Fruit fly (Drosophila melanogaster) whole organism, wandering third instar larva: ENCODE measurements around the gene omd.

Experiments
- Abd-B ChIP-seq: fragments of >200 bp; optimal IDR thresholded peaks from 2 replicates; lab custom pipeline; 2017; ENCODE audit warnings: missing biosample characterization, missing genetic modification characterization
- CrebA ChIP-seq: fragments of 200-800 bp; sonication (Bioruptor generic); optimal IDR thresholded peaks from 2 replicates; lab custom pipeline; 2016; ENCODE audit warnings: missing biosample characterization, mild to moderate bottlenecking, missing genetic modification characterization, borderline replicate concordance
- Dfd ChIP-seq: fragments of >200 bp; optimal IDR thresholded peaks from 2 replicates; lab custom pipeline; 2017; ENCODE audit warnings: missing biosample characterization, missing genetic modification characterization
- Dif ChIP-seq: fragments of 200-275, 200-300 bp; sonication (Bioruptor generic); optimal IDR thresholded peaks from 2 replicates; lab custom pipeline; 2018; ENCODE audit warnings: missing biosample characterization, missing genetic modification characterization; ENCODE audit not compliant: partially characterized antibody
- HLH106 ChIP-seq: fragments of 200-800 bp; optimal IDR thresholded peaks from 3 replicates; lab custom pipeline; 2019; ENCODE audit warnings: missing biosample characterization, mild to moderate bottlenecking, missing genetic modification characterization, moderate library complexity
- Hnf4 ChIP-seq: fragments of 200-800 bp; sonication (Bioruptor generic); optimal IDR thresholded peaks from 2 replicates; lab custom pipeline; 2016; ENCODE audit warnings: missing biosample characterization, mild to moderate bottlenecking, missing genetic modification characterization
- Hr78 ChIP-seq: fragments of >200 bp; optimal IDR thresholded peaks from 2 replicates; lab custom pipeline; 2017; ENCODE audit warnings: missing biosample characterization, missing genetic modification characterization
- Hr83 ChIP-seq: fragments of 200-300 bp; sonication (Bioruptor generic); optimal IDR thresholded peaks from 2 replicates; lab custom pipeline; 2016; ENCODE audit warnings: missing biosample characterization, mild to moderate bottlenecking, missing genetic modification characterization, moderate library complexity; ENCODE audit not compliant: poor library complexity, severe bottlenecking
- Jra ChIP-seq: sonication (Bioruptor generic); optimal IDR thresholded peaks from 2 replicates; lab custom pipeline; 2016; ENCODE audit warnings: missing biosample characterization, missing genetic modification characterization
- Mio ChIP-seq: sonication (Bioruptor generic); optimal IDR thresholded peaks from 2 replicates; lab custom pipeline; 2016; ENCODE audit warnings: missing biosample characterization, missing genetic modification characterization
- N ChIP-seq: fragments of >200 bp; optimal IDR thresholded peaks from 2 replicates; lab custom pipeline; 2018; ENCODE audit warnings: missing biosample characterization, missing external identifiers, missing genetic modification characterization
- OdsH ChIP-seq: fragments of 200-800 bp; sonication (Bioruptor generic); optimal IDR thresholded peaks from 2 replicates; lab custom pipeline; 2016; ENCODE audit warnings: missing biosample characterization, mild to moderate bottlenecking, missing genetic modification characterization
- Rel ChIP-seq, 2 experiments: fragments of 200-800 bp; sonication (Bioruptor generic) in 1 of 2; optimal IDR thresholded peaks; 2 replicates in 1 of 2; 3 replicates in 1 of 2; lab custom pipeline; 2016 to 2019; ENCODE audit warnings: mild to moderate bottlenecking in 2 of 2, missing biosample characterization in 2 of 2, missing genetic modification characterization in 2 of 2, moderate library complexity in 1 of 2
- Vsx2 ChIP-seq: fragments of 200-300, 225-300 bp; sonication (Bioruptor generic); optimal IDR thresholded peaks from 2 replicates; lab custom pipeline; 2018; ENCODE audit warnings: missing biosample characterization, missing genetic modification characterization; ENCODE audit not compliant: partially characterized antibody
- br ChIP-seq: fragments of 200-800 bp; sonication (Bioruptor generic); optimal IDR thresholded peaks from 2 replicates; lab custom pipeline; 2016; ENCODE audit warnings: missing biosample characterization, missing genetic modification characterization
- brk ChIP-seq: fragments of 200-800 bp; sonication (Bioruptor generic); optimal IDR thresholded peaks from 2 replicates; lab custom pipeline; 2016; ENCODE audit warnings: missing biosample characterization, mild to moderate bottlenecking, missing genetic modification characterization
- dl ChIP-seq, 2 experiments: fragments of 175-275, 200-275 bp in 1 of 2; fragments of 200-275 bp in 1 of 2; sonication (Bioruptor generic); optimal IDR thresholded peaks; lab custom pipeline; 2018; ENCODE audit warnings: mild to moderate bottlenecking in 2 of 2, missing biosample characterization in 2 of 2, missing genetic modification characterization in 2 of 2, moderate library complexity in 2 of 2; ENCODE audit not compliant: partially characterized antibody in 2 of 2, insufficient read depth in 1 of 2
- dmrt93B ChIP-seq: fragments of 200-800 bp; sonication (Bioruptor generic); optimal IDR thresholded peaks from 2 replicates; lab custom pipeline; 2018; ENCODE audit warnings: missing biosample characterization, mild to moderate bottlenecking, missing genetic modification characterization
- dsf ChIP-seq: sonication (Bioruptor generic); optimal IDR thresholded peaks from 2 replicates; lab custom pipeline; 2016; ENCODE audit warnings: missing biosample characterization, missing genetic modification characterization, borderline replicate concordance
- ey ChIP-seq: fragments of 200-800 bp; sonication (Bioruptor generic); optimal IDR thresholded peaks from 2 replicates; lab custom pipeline; 2016; ENCODE audit warnings: missing biosample characterization, missing genetic modification characterization
- foxo ChIP-seq, 2 experiments: fragments of 200-800 bp; sonication (Bioruptor generic); optimal IDR thresholded peaks; 2 replicates in 1 of 2; 3 replicates in 1 of 2; lab custom pipeline; 2016 to 2017; ENCODE audit warnings: missing biosample characterization in 2 of 2, missing genetic modification characterization in 2 of 2
- fru ChIP-seq: fragments of 200-800 bp; sonication (Bioruptor generic); optimal IDR thresholded peaks from 3 replicates; lab custom pipeline; 2016; ENCODE audit warnings: missing biosample characterization, mild to moderate bottlenecking, missing genetic modification characterization
- h ChIP-seq: fragments of 200-800 bp; sonication (Bioruptor generic); optimal IDR thresholded peaks from 3 replicates; lab custom pipeline; 2016; ENCODE audit warnings: missing biosample characterization, mild to moderate bottlenecking, missing genetic modification characterization
- jim ChIP-seq: fragments of 175-275, 200-325 bp; sonication (Bioruptor generic); optimal IDR thresholded peaks from 2 replicates; lab custom pipeline; 2016; ENCODE audit warnings: missing biosample characterization, mild to moderate bottlenecking, missing genetic modification characterization
- lola ChIP-seq: fragments of >200 bp; optimal IDR thresholded peaks from 2 replicates; lab custom pipeline; 2017; ENCODE audit warnings: missing biosample characterization, missing genetic modification characterization
- pan ChIP-seq: fragments of >200 bp; optimal IDR thresholded peaks from 2 replicates; lab custom pipeline; 2017
- psq ChIP-seq: fragments of 200-800 bp; sonication (Bioruptor generic); optimal IDR thresholded peaks from 3 replicates; lab custom pipeline; 2017; ENCODE audit warnings: missing biosample characterization, mild to moderate bottlenecking, missing genetic modification characterization, moderate library complexity
- rgr ChIP-seq: fragments of 200-800 bp; sonication (Bioruptor generic); optimal IDR thresholded peaks from 3 replicates; lab custom pipeline; 2016; ENCODE audit warnings: missing biosample characterization, mild to moderate bottlenecking, missing genetic modification characterization
- sage ChIP-seq: fragments of 200-800 bp; sonication (Bioruptor generic); optimal IDR thresholded peaks from 2 replicates; lab custom pipeline; 2016; ENCODE audit warnings: missing biosample characterization, mild to moderate bottlenecking, missing genetic modification characterization
- sv ChIP-seq: fragments of 200-800 bp; sonication (Bioruptor generic); optimal IDR thresholded peaks from 3 replicates; lab custom pipeline; 2016; ENCODE audit warnings: missing biosample characterization, missing genetic modification characterization
- tai ChIP-seq: sonication (Bioruptor generic); optimal IDR thresholded peaks from 2 replicates; lab custom pipeline; 2016; ENCODE audit warnings: missing biosample characterization, missing genetic modification characterization
- usp ChIP-seq: fragments of >200 bp; optimal IDR thresholded peaks from 2 replicates; lab custom pipeline; 2017; ENCODE audit warnings: missing biosample characterization, missing genetic modification characterization
- woc ChIP-seq: sonication (Bioruptor generic); optimal IDR thresholded peaks from 2 replicates; lab custom pipeline; 2016; ENCODE audit warnings: missing biosample characterization, mild to moderate bottlenecking, missing genetic modification characterization

omd gene

dm6 chr3R:13710645-13711044 is 23.6 kb upstream of the omd start:
- TF ChIP-seq dmrt93B (GFP tag; lab: Kevin White, UChicago) (no peak), Vsx2 (no peak), Dif (GFP tag; lab: Kevin White, UChicago) (no peak), sv (no peak), OdsH (GFP tag; lab: Kevin White, UChicago) (no peak), Rel (GFP tag; optimal IDR thresholded peaks at IDR 0.05; lab: Kevin White, UChicago) (no peak), Rel (tag; optimal IDR thresholded peaks at IDR 0.05; lab: Kevin White, UChicago) (peak; percentile 51), ey (GFP tag; lab: Kevin White, UChicago) (no peak), Mio (no peak), fru (GFP tag; lab: Kevin White, UChicago) (no peak), dl (GFP tag; optimal IDR thresholded peaks at IDR 0.05; lab: Kevin White, UChicago; ENCODE audit: insufficient read depth in 1 of 2, partially characterized antibody in 2 of 2) (no peak), Abd-B (GFP tag; lab: Kevin White, UChicago) (no peak), br (no peak), HLH106 (tag; lab: Kevin White, UChicago) (peak; percentile 24), sage (GFP tag; lab: Kevin White, UChicago) (no peak), N (GFP tag; lab: Kevin White, UChicago) (no peak), lola (GFP tag; lab: Kevin White, UChicago) (no peak), Dfd (GFP tag; lab: Kevin White, UChicago) (no peak), woc (GFP tag; lab: Kevin White, UChicago) (peak; percentile 65), Hr83 (GFP tag; lab: Kevin White, UChicago) (no peak), pan (lab: Kevin White, UChicago) (no peak), psq (GFP tag; lab: Kevin White, UChicago) (no peak), CrebA (GFP tag; lab: Kevin White, UChicago) (no peak), usp (GFP tag; lab: Kevin White, UChicago) (no peak), Jra (no peak)

dm6 chr3R:13709839-13710238 is 22.8 kb upstream of the omd start, which contains the start of gene Argp:
Gene Argp (minus strand): TSS chr3R:13709939.
- TF ChIP-seq CrebA (GFP tag; lab: Kevin White, UChicago) = no peak

dm6 chr3R:13706457-13706856 is 19.4 kb upstream of the omd start, which contains the start of gene Adgf-C:
Gene Adgf-C (plus strand): TSS chr3R:13706757.
- TF ChIP-seq Hnf4 (no peak), HLH106 (tag; lab: Kevin White, UChicago) (no peak), Jra (no peak), jim (no peak), foxo (GFP tag; optimal IDR thresholded peaks at IDR 0.05; lab: Kevin White, UChicago) (no peak), Abd-B (GFP tag; lab: Kevin White, UChicago) (no peak), fru (GFP tag; lab: Kevin White, UChicago) (no peak), h (no peak), Hr83 (GFP tag; lab: Kevin White, UChicago) (no peak), usp (GFP tag; lab: Kevin White, UChicago) (no peak), rgr (GFP tag; lab: Kevin White, UChicago) (no peak), dsf (GFP tag; lab: Kevin White, UChicago) (no peak), Dif (GFP tag; lab: Kevin White, UChicago) (no peak), Hr78 (GFP tag; lab: Kevin White, UChicago) (no peak), sage (GFP tag; lab: Kevin White, UChicago) (no peak), tai (GFP tag; lab: Kevin White, UChicago) (no peak), Dfd (GFP tag; lab: Kevin White, UChicago) (no peak), OdsH (GFP tag; lab: Kevin White, UChicago) (no peak), brk (GFP tag; lab: Kevin White, UChicago) (no peak), psq (GFP tag; lab: Kevin White, UChicago) (no peak)
